Worm (Caenorhabditis elegans) whole organism, dauer: ENCODE results near the gene fbxc-34.
"Not testable (repeated sequence)": the region's sequence is repeated elsewhere in the genome, so short reads cannot be mapped to it uniquely, and the experiment has no call there.

ENCODE experiments used
- unc-62 ChIP-seq: sonication (generic microtip); optimal IDR thresholded peaks from 2 replicates; lab custom pipeline; 2017; ENCODE audit warnings: missing biosample characterization, missing genetic modification reagents, missing genetic modification characterization

fbxc-34 gene

DNA sequence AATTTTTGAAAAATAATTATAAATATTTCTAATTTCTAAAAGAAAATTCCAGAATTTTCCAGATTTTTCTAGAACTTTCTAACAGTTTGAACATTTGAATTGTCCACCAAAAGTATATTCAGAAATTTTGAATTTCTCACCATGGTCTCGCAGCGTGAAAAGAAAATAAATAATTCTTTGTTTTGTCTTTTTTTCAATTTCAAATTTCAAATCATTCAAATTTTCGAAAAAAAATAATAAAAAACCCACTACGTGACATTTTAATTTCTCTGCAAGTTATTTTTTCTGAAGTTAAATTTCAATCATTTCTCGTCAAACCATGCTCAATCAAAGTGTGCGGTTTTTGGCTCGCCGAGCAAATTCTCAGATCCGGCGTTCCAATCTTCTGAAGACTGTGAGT is 1.7 kb downstream of the fbxc-34 start, which contains the start of gene acs-15:
Gene acs-15, plus strand, starts transcription at position 301 of the 400 bp plus-strand sequence.
- TF ChIP-seq unc-62, result no peak

ce11 chrII:937265-937664 is 6.3 kb downstream of the fbxc-34 start:
- no peak for TF ChIP-seq unc-62

DNA sequence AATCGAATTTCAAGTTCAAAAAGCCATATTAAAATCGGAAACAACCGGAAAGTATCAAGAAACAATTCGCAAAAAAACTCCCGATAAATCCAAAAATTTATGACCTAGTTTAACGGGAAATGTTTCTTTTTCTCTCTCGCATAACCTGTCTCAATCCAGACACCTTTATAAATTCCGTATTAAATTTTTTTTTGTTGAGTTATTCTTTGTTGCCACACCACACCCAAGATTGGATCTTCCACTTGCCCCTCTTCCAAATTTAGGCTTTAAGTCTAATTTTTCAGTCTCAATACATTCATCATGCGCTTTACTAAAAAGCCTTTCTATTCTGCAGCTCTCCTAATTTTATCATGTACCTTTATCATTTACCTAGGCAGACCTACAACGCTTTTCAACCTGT is 7.6 kb downstream of the fbxc-34 start, which contains the start of gene R07C3.3:
Gene R07C3.3, plus strand, starts transcription at position 301 of the 400 bp plus-strand sequence.
- no peak for TF ChIP-seq unc-62

DNA sequence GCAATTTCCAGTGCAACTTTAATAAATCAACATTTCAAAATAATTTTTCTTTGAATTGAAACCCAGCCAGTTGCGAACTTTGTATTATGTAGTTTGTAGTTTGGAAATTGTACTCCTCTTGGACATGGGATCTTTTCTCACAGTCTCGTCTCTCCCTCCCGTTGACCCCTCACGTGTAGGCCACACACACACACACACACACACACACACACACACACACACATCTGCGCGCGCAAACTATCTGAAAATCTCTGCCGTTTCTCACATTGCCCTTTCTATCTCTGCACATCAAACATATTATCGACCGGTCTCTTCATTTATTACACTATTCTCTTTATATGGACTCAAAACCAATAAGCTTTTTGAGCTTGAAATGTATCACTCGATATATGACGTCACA is 9.8 kb downstream of the fbxc-34 start, which contains the start of gene fbxc-36:
Gene fbxc-36, plus strand, starts transcription at position 205 of the 400 bp plus-strand sequence.
- no peak for TF ChIP-seq unc-62

ce11 chrII:943773-944172 is 12.8 kb downstream of the fbxc-34 start, which contains the start of gene clec-43:
Gene clec-43 (plus strand): TSS chrII:944066.
- no peak for TF ChIP-seq unc-62

- no peak for TF ChIP-seq unc-62
Measured at ce11 chrII:948091-948490, 17.1 kb downstream of the fbxc-34 start, which contains the start of gene fbxc-32. Gene fbxc-32 (minus strand): TSS chrII:948191.

ce11 chrII:950374-950773 is 19.4 kb downstream of the fbxc-34 start:
- TF ChIP-seq unc-62, result no peak

- no peak for TF ChIP-seq unc-62
Measured at ce11 chrII:953052-953451, 22.1 kb downstream of the fbxc-34 start.

- TF ChIP-seq unc-62, result not testable (repeated sequence)
Measured at ce11 chrII:954626-955025, 23.7 kb downstream of the fbxc-34 start, which contains the start of gene fbxc-7. Gene fbxc-7 (plus strand): TSS chrII:954926.

- TF ChIP-seq unc-62, result no peak
Measured at ce11 chrII:958618-959017, 27.6 kb downstream of the fbxc-34 start, which contains the start of gene sdz-4. Gene sdz-4 (plus strand): TSS chrII:958918.

DNA sequence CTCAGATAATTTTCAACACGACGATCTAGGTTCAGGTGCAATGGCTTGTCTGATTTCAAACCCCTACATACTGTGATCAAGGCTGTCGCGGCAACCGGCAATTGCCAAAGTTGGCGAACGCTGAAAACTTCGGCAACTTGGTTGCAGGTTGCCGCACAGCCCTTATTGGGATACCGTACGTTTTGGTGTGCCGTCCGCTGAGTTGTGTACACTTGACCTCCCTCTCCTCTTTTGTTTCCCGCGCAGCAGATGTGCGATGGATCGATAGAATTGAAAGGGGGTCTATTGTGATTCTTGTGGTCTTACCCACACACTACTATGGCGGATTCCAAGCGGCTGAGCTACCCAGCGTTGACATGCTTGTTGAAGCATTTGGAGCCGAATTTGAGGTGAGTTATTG is 29.2 kb downstream of the fbxc-34 start, which contains the start of the genes C32B5.18 and C32B5.7:
Gene C32B5.18, plus strand, starts transcription at position 301 of the 400 bp plus-strand sequence.
Gene C32B5.7, plus strand, starts transcription at position 311 of the 400 bp plus-strand sequence.
- no peak for TF ChIP-seq unc-62

- no peak for TF ChIP-seq unc-62
Measured at ce11 chrII:961961-962360, 31.0 kb downstream of the fbxc-34 start, which contains the start of gene C32B5.13. Gene C32B5.13 (minus strand): TSS chrII:962061.

- not testable (repeated sequence) for TF ChIP-seq unc-62
Measured at ce11 chrII:966962-967361, 36.0 kb downstream of the fbxc-34 start, which contains the start of gene fbxc-18. Gene fbxc-18 (minus strand): TSS chrII:967062.

DNA sequence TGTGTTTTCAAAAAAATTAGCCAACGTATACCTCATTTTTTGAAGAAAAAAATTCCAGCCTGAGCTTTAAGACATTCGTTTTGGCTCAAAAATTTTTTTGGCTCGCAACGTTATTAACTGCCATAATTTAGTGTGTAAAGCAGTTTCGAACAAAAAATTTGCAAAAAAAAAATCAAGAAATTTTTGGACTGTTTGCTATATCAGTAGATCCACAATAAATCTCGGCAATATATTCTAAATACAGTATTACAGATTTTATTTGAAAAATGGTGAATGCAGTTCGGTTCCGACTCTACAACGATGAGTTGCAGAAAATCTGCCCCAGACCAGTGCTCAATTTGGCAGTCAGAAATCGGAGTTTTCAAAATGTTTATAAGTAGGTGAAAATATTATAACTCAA is 37.1 kb downstream of the fbxc-34 start, which contains the start of gene C32B5.6:
Gene C32B5.6, plus strand, starts transcription at position 301 of the 400 bp plus-strand sequence.
- TF ChIP-seq unc-62, result not testable (repeated sequence)

ce11 chrII:972850-973249 is 41.9 kb downstream of the fbxc-34 start, which contains the start of gene C32B5.15:
Gene C32B5.15 (minus strand): TSS chrII:972950.
- TF ChIP-seq unc-62, result no peak

DNA sequence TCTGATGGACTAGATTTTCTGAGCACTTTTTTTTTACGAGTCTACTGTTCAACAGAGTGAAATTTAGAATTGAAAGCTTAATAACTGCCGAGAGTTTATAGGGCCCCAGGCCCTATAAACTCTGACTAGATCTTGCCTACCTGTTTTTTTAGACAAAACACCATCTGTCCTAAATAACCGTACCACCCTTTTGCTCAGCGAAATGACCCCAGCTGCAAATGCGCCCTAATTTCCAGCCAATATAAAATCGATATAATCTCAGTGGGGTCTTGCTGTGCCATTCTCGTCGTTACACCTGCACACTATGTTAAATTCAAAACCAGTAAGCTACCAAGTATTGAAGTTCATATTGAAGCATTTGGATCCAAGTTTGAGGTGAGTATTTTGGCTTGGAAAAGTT is 43.0 kb downstream of the fbxc-34 start, which contains the start of gene fbxc-14:
Gene fbxc-14, plus strand, starts transcription at position 301 of the 400 bp plus-strand sequence.
- TF ChIP-seq unc-62, result no peak

- no peak for TF ChIP-seq unc-62
Measured at ce11 chrII:979135-979534, 48.2 kb downstream of the fbxc-34 start, which contains the start of the genes fbxc-17 and fbxc-15. Gene fbxc-17 (minus strand): TSS chrII:979235. Gene fbxc-15 (plus strand): TSS chrII:979423.
